Worm (Caenorhabditis elegans) whole organism, mixed stage, embryonic: Measurements from ENCODE around the gene M02D8.5.

Experiments used
- bed-3 ChIP-seq: fragments of 200-800 bp; sonication (Bioruptor generic); optimal IDR thresholded peaks from 3 replicates; lab custom pipeline; 2018; ENCODE audit warnings: mild to moderate bottlenecking, missing genetic modification characterization, moderate library complexity, missing compliant biosample characterization
- blmp-1 ChIP-seq: fragments of 150-350 bp; optimal IDR thresholded peaks from 2 replicates; lab custom pipeline; 2014; ENCODE audit warnings: missing biosample characterization, missing genetic modification characterization
- ceh-39 ChIP-seq: fragments of 150-350 bp; optimal IDR thresholded peaks from 2 replicates; lab custom pipeline; 2014; ENCODE audit warnings: missing biosample characterization, missing genetic modification characterization
- ceh-83 ChIP-seq: fragments of 200-800 bp; sonication (Bioruptor generic); optimal IDR thresholded peaks from 2 replicates; lab custom pipeline; 2018; ENCODE audit warnings: mild to moderate bottlenecking, missing genetic modification characterization, missing compliant biosample characterization
- ces-1 ChIP-seq: fragments of 150-350 bp; optimal IDR thresholded peaks from 2 replicates; lab custom pipeline; 2014; ENCODE audit warnings: missing biosample characterization, missing genetic modification reagents, missing genetic modification characterization
- cnd-1 ChIP-seq: fragments of 200-800 bp; sonication (Bioruptor generic); optimal IDR thresholded peaks from 2 replicates; lab custom pipeline; 2018; ENCODE audit warnings: mild to moderate bottlenecking, missing genetic modification characterization, missing compliant biosample characterization
- drap-1 ChIP-seq: fragments of 200-800 bp; sonication (Bioruptor generic); optimal IDR thresholded peaks from 3 replicates; lab custom pipeline; 2018; ENCODE audit warnings: mild to moderate bottlenecking, missing genetic modification characterization, missing compliant biosample characterization
- elt-3 ChIP-seq: fragments of 150-350 bp; optimal IDR thresholded peaks from 2 replicates; lab custom pipeline; 2014; ENCODE audit warnings: missing biosample characterization, missing genetic modification characterization
- flh-1 ChIP-seq: fragments of 200-800 bp; sonication (Bioruptor generic); optimal IDR thresholded peaks from 2 replicates; lab custom pipeline; 2018; ENCODE audit warnings: mild to moderate bottlenecking, missing genetic modification characterization, moderate library complexity, missing compliant biosample characterization
- hlh-1 ChIP-seq: fragments of 150-350 bp; optimal IDR thresholded peaks from 2 replicates; lab custom pipeline; 2014; ENCODE audit warnings: missing biosample characterization, missing genetic modification reagents, missing genetic modification characterization
- lin-13 ChIP-seq: fragments of 150-350 bp; optimal IDR thresholded peaks from 2 replicates; lab custom pipeline; 2014; ENCODE audit warnings: missing biosample characterization, missing genetic modification characterization
- lin-32 ChIP-seq: fragments of 200-800 bp; sonication (Bioruptor generic); optimal IDR thresholded peaks from 2 replicates; lab custom pipeline; 2018; ENCODE audit warnings: mild to moderate bottlenecking, missing genetic modification characterization, missing compliant biosample characterization
- lsy-2 ChIP-seq: fragments of 150-350 bp; optimal IDR thresholded peaks from 2 replicates; lab custom pipeline; 2014; ENCODE audit warnings: missing biosample characterization, missing genetic modification characterization
- mab-5 ChIP-seq: fragments of 150-350 bp; optimal IDR thresholded peaks from 2 replicates; lab custom pipeline; 2014; ENCODE audit warnings: missing biosample characterization, missing genetic modification characterization
- mep-1 ChIP-seq: fragments of 150-350 bp; optimal IDR thresholded peaks from 2 replicates; lab custom pipeline; 2017; ENCODE audit warnings: missing biosample characterization, missing genetic modification reagents, missing genetic modification characterization, inconsistent platforms
- mls-2 ChIP-seq: sonication (generic microtip); optimal IDR thresholded peaks from 2 replicates; lab custom pipeline; 2016; ENCODE audit warnings: mild to moderate bottlenecking, missing genetic modification characterization, moderate library complexity, missing compliant biosample characterization
- nhr-12 ChIP-seq: fragments of 150-350 bp; optimal IDR thresholded peaks from 2 replicates; lab custom pipeline; 2014; ENCODE audit warnings: missing biosample characterization, missing genetic modification characterization
- nhr-2 ChIP-seq: fragments of 150-350 bp; optimal IDR thresholded peaks from 2 replicates; lab custom pipeline; 2014; ENCODE audit warnings: missing biosample characterization, missing genetic modification characterization
- nhr-237 ChIP-seq: fragments of 150-350 bp; optimal IDR thresholded peaks from 2 replicates; lab custom pipeline; 2014; ENCODE audit warnings: missing biosample characterization, missing genetic modification characterization
- nhr-28 ChIP-seq: fragments of 150-350 bp; optimal IDR thresholded peaks from 2 replicates; lab custom pipeline; 2014; ENCODE audit warnings: missing biosample characterization, missing genetic modification characterization
- nhr-76 ChIP-seq: sonication (generic microtip); optimal IDR thresholded peaks from 2 replicates; lab custom pipeline; 2017; ENCODE audit warnings: missing biosample characterization, missing genetic modification characterization
- pha-4 ChIP-seq: fragments of 150-350 bp; optimal IDR thresholded peaks from 2 replicates; lab custom pipeline; 2018; ENCODE audit warnings: missing biosample characterization, missing genetic modification reagents, missing genetic modification characterization
- sem-2 ChIP-seq: fragments of 200-800 bp; sonication (Bioruptor generic); optimal IDR thresholded peaks from 2 replicates; lab custom pipeline; 2018; ENCODE audit warnings: mild to moderate bottlenecking, missing genetic modification characterization, missing compliant biosample characterization
- snpc-4 ChIP-seq: fragments of 150-350 bp; optimal IDR thresholded peaks from 2 replicates; lab custom pipeline; 2014; ENCODE audit warnings: missing biosample characterization, missing genetic modification characterization
- sptf-1 ChIP-seq: sonication (generic microtip); optimal IDR thresholded peaks from 2 replicates; lab custom pipeline; 2017; ENCODE audit warnings: mild to moderate bottlenecking, missing genetic modification characterization, moderate library complexity, missing compliant biosample characterization
- tbx-8 ChIP-seq: fragments of 200-800 bp; sonication (Bioruptor generic); optimal IDR thresholded peaks from 2 replicates; lab custom pipeline; 2018; ENCODE audit warnings: mild to moderate bottlenecking, missing genetic modification characterization, moderate library complexity, missing compliant biosample characterization
- unc-120 ChIP-seq: sonication (generic microtip); optimal IDR thresholded peaks from 2 replicates; lab custom pipeline; 2017; ENCODE audit warnings: missing genetic modification characterization, missing compliant biosample characterization; ENCODE audit not compliant: poor library complexity, severe bottlenecking
- unc-39 ChIP-seq: fragments of 150-350 bp; optimal IDR thresholded peaks from 2 replicates; lab custom pipeline; 2014; ENCODE audit warnings: missing biosample characterization, missing genetic modification characterization
- unc-62 ChIP-seq: fragments of 150-350 bp; optimal IDR thresholded peaks from 2 replicates; lab custom pipeline; 2014; ENCODE audit warnings: missing biosample characterization, missing genetic modification reagents, missing genetic modification characterization
- zip-8 ChIP-seq: fragments of 150-350 bp; optimal IDR thresholded peaks from 2 replicates; lab custom pipeline; 2014; ENCODE audit warnings: missing biosample characterization, missing genetic modification characterization
- ztf-11 ChIP-seq: fragments of 150-350 bp; optimal IDR thresholded peaks from 2 replicates; lab custom pipeline; 2014; ENCODE audit warnings: missing biosample characterization, missing genetic modification characterization

Gene M02D8.5

DNA sequence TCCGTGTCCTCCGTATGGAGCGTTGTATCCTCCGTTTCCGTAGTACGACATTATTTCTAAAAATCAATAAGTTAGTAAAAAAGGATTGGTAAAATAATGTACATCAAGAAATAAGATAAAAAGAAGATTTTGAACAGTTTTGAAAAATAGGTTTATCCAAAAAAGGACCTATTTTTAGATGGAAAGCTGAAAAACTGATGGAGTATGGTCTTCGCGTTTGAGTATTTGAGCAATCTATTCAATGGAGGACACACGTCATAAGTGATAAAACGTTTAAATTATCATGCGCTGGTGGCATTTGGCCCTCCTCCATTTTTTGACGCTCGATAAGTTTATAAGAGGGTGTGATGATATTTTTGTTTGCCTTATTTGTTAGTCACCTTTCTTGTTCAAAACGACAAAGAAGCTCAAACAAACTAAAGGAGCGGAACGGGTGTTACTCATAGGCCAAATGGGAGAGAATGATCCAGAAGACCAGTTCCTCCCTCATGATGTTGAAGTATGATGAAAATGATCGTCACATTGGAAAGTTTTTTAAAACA lies 47.6 kb downstream of the M02D8.5 start, which contains the start of gene F53A9.6:
Gene F53A9.6, minus strand, starts transcription at position 51 of the 542 bp plus-strand sequence.
- TF ChIP-seq ztf-11 (tag; lab: Kevin White, UChicago) (no peak), drap-1 (no peak), zip-8 (tag; lab: Kevin White, UChicago) (no peak), ces-1 (GFP tag; lab: Kevin White, UChicago) (no peak), flh-1 (GFP tag; lab: Kevin White, UChicago) (no peak), lin-32 (GFP tag; lab: Kevin White, UChicago) (no peak), pha-4 (tag; lab: Kevin White, UChicago) (no peak), sptf-1 (tag; lab: Kevin White, UChicago) (no peak), lsy-2 (tag; lab: Kevin White, UChicago) (no peak), unc-62 (no peak), hlh-1 (tag; lab: Kevin White, UChicago) (no peak), nhr-28 (no peak), nhr-12 (no peak), mep-1 (tag; lab: Kevin White, UChicago) (no peak), ceh-39 (tag; lab: Kevin White, UChicago) (no peak), mab-5 (tag; lab: Kevin White, UChicago) (no peak), unc-39 (tag; lab: Kevin White, UChicago) (no peak), bed-3 (GFP tag; lab: Kevin White, UChicago) (no peak), tbx-8 (GFP tag; lab: Kevin White, UChicago) (no peak), nhr-76 (no peak)

ce11 chrX:8712662-8713061 lies 48.7 kb downstream of the M02D8.5 start:
- TF ChIP-seq lin-13 (tag; lab: Kevin White, UChicago), result no peak
- TF ChIP-seq flh-1 (GFP tag; lab: Kevin White, UChicago), result no peak
- no peak for TF ChIP-seq pha-4 (tag; lab: Kevin White, UChicago)
- no peak for TF ChIP-seq mep-1 (tag; lab: Kevin White, UChicago)
- TF ChIP-seq unc-120 (tag; lab: Kevin White, UChicago), result no peak
- TF ChIP-seq lsy-2 (tag; lab: Kevin White, UChicago), result no peak
- TF ChIP-seq snpc-4 (tag; lab: Kevin White, UChicago), result no peak
- no peak for TF ChIP-seq elt-3 (tag; lab: Kevin White, UChicago)
- TF ChIP-seq nhr-237 (tag; lab: Kevin White, UChicago), result no peak
- no peak for TF ChIP-seq drap-1

- no peak for TF ChIP-seq pha-4 (tag; lab: Kevin White, UChicago)
- TF ChIP-seq unc-120 (tag; lab: Kevin White, UChicago), result no peak
- TF ChIP-seq nhr-2, result no peak
- TF ChIP-seq ceh-83, result no peak
- no peak for TF ChIP-seq cnd-1
- TF ChIP-seq nhr-76, result no peak
- TF ChIP-seq sem-2 (GFP tag; lab: Kevin White, UChicago), result no peak
- TF ChIP-seq ceh-39 (tag; lab: Kevin White, UChicago), result no peak
- no peak for TF ChIP-seq mab-5 (tag; lab: Kevin White, UChicago)
Observed at ce11 chrX:8711141-8711645, 50.2 kb downstream of the M02D8.5 start, which contains the start of gene F53A9.1. TSS of gene F53A9.1 (plus strand) at chrX:8711595.

ce11 chrX:8709424-8709823 lies 52.0 kb downstream of the M02D8.5 start, which contains the start of gene kreg-1:
TSS of gene kreg-1 (plus strand) at chrX:8709764.
- no peak for TF ChIP-seq nhr-28
- peak; percentile 9 for TF ChIP-seq zip-8 (tag; lab: Kevin White, UChicago)
- TF ChIP-seq, all 35 proteins: peak for 1

- TF ChIP-seq lin-13 (tag; lab: Kevin White, UChicago) (no peak), unc-62 (no peak), zip-8 (tag; lab: Kevin White, UChicago) (no peak), mls-2 (no peak), blmp-1 (tag; lab: Kevin White, UChicago) (no peak), unc-39 (tag; lab: Kevin White, UChicago) (no peak), mab-5 (tag; lab: Kevin White, UChicago) (no peak), ztf-11 (tag; lab: Kevin White, UChicago) (no peak), snpc-4 (tag; lab: Kevin White, UChicago) (no peak), mep-1 (tag; lab: Kevin White, UChicago) (no peak), bed-3 (GFP tag; lab: Kevin White, UChicago) (no peak), nhr-12 (no peak), nhr-237 (tag; lab: Kevin White, UChicago) (no peak), sptf-1 (tag; lab: Kevin White, UChicago) (no peak), lin-32 (GFP tag; lab: Kevin White, UChicago) (no peak), pha-4 (tag; lab: Kevin White, UChicago) (no peak), drap-1 (no peak), ces-1 (GFP tag; lab: Kevin White, UChicago) (no peak), ceh-83 (no peak)
Observed at ce11 chrX:8708053-8708452, 53.3 kb downstream of the M02D8.5 start, which contains the start of gene F53A9.3. TSS of gene F53A9.3 (plus strand) at chrX:8708353.
